Fruit fly (Drosophila melanogaster): ENCODE measurements around the gene Rac1.

DNA sequence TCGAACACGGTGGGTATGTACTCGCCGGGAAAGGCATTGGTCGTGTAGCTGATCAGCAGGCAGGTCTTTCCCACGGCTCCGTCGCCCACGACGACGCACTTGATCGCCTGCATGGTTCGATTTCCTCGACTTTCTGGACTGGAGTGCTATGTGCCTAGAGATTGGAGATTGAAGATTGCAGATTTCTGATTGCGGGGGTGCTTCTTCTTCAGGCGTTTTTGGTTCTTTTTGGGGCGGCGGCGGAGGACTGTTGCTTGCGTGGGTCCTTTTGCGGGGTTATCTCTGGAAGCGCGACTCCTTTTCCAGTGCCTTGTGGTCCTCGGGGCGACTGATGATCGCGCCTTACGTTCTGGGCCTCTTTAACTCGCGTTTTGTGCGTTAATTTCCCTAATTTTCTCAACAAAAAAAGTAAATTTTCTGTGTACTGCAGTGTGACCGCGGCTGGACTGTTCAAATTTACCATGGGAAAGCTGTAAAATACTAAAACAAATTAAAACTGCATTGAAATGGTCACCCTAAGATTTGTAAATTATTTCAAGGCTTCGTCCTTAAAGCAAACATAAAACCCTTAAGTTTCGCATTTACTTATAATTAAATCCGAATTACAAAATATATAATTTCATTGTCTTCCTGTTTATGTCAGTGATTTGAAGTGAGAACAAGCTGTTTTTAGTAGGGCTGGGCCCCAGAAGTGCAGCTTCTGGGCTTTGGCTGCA is at the start of gene Rac1, which contains the start of gene Acat2:
- TF ChIP-seq cnc (optimal IDR thresholded peaks at IDR 0.05) (no peak), CG14711 (tag; optimal IDR thresholded peaks at IDR 0.05) (peak; percentile 17), Hr96 (GFP tag; optimal IDR thresholded peaks at IDR 0.05) (no peak), cic (GFP tag; optimal IDR thresholded peaks at IDR 0.05) (no peak), CG7045 (GFP tag; optimal IDR thresholded peaks at IDR 0.05) (no peak), bab1 (GFP tag; optimal IDR thresholded peaks at IDR 0.05) (peak; percentile 44), kay (GFP tag; ENCODE audit: borderline replicate concordance) (no peak), toe (GFP tag; optimal IDR thresholded peaks at IDR 0.05) (no peak), Mnt (GFP tag; optimal IDR thresholded peaks at IDR 0.05) (no peak), CG11617 (GFP tag; optimal IDR thresholded peaks at IDR 0.05) (peak; percentile 3), CG33017 (tag; optimal IDR thresholded peaks at IDR 0.05) (no peak), Crg-1 (GFP tag; optimal IDR thresholded peaks at IDR 0.05) (no peak), CG1620 (GFP tag; optimal IDR thresholded peaks at IDR 0.05) (peak; percentile 29)
